Worm (Caenorhabditis elegans) whole organism, L1 larva: ENCODE data around the gene ugt-61.
A peak's percentile ranks its signal among the peaks of the same experiment; 100 is the strongest.

Experiments used
- C34B4.2 ChIP-seq: sonication (generic microtip); optimal IDR thresholded peaks from 2 replicates; lab custom pipeline; 2017; ENCODE audit warnings: mild to moderate bottlenecking, missing genetic modification characterization, missing compliant biosample characterization
- F16B12.6 ChIP-seq: fragments of 150-350 bp; optimal IDR thresholded peaks from 2 replicates; lab custom pipeline; 2014; ENCODE audit warnings: missing biosample characterization, missing genetic modification characterization
- Y116A8C.19 ChIP-seq: sonication (generic microtip); optimal IDR thresholded peaks from 2 replicates; lab custom pipeline; 2016; ENCODE audit warnings: missing compliant biosample characterization, missing genetic modification characterization, borderline replicate concordance
- aha-1 ChIP-seq: fragments of 150-350 bp; optimal IDR thresholded peaks from 2 replicates; lab custom pipeline; 2014; ENCODE audit warnings: missing biosample characterization, missing genetic modification characterization
- aly-2 ChIP-seq: fragments of 150-350 bp; optimal IDR thresholded peaks from 2 replicates; lab custom pipeline; 2014; ENCODE audit warnings: missing biosample characterization, missing genetic modification characterization
- ceh-82 ChIP-seq, 3 experiments: fragments of 150-350 bp in 1 of 3; sonication (generic microtip) in 2 of 3; optimal IDR thresholded peaks; 2 replicates each; lab custom pipeline; 2014 to 2017; ENCODE audit warnings: missing biosample characterization in 3 of 3, missing genetic modification characterization in 3 of 3
- ceh-90 ChIP-seq: sonication (generic microtip); optimal IDR thresholded peaks from 2 replicates; lab custom pipeline; 2016; ENCODE audit warnings: missing genetic modification characterization, missing compliant biosample characterization
- ces-1 ChIP-seq: fragments of 150-350 bp; optimal IDR thresholded peaks from 2 replicates; lab custom pipeline; 2014; ENCODE audit warnings: missing biosample characterization, missing genetic modification reagents, missing genetic modification characterization
- dsc-1 ChIP-seq: sonication (generic microtip); optimal IDR thresholded peaks from 2 replicates; lab custom pipeline; 2016; ENCODE audit warnings: mild to moderate bottlenecking, missing genetic modification characterization, missing compliant biosample characterization
- efl-1 ChIP-seq, 4 experiments: fragments of 150-350 bp; optimal IDR thresholded peaks in 3 of 4; peaks in 1 of 4; 1 replicate in 1 of 4; 2 replicates in 3 of 4; lab custom pipeline; 2014; ENCODE audit warnings: missing biosample characterization in 2 of 4, missing genetic modification characterization in 2 of 4, missing genetic modification reagents in 2 of 4
- efl-3 ChIP-seq: fragments of 200-800 bp; sonication (Bioruptor generic); optimal IDR thresholded peaks from 2 replicates; lab custom pipeline; 2018; ENCODE audit warnings: mild to moderate bottlenecking, missing genetic modification characterization, missing compliant biosample characterization
- egl-27 ChIP-seq, 2 experiments: fragments of 150-350 bp in 1 of 2; sonication (generic microtip); optimal IDR thresholded peaks; 3 replicates each; lab custom pipeline; 2017 to 2018; ENCODE audit warnings: missing biosample characterization in 2 of 2, missing genetic modification characterization in 2 of 2, missing genetic modification reagents in 2 of 2
- fkh-4 ChIP-seq: sonication (generic microtip); optimal IDR thresholded peaks from 2 replicates; lab custom pipeline; 2016; ENCODE audit warnings: missing compliant biosample characterization, missing genetic modification characterization, borderline replicate concordance
- fos-1 ChIP-seq: fragments of 150-350 bp; optimal IDR thresholded peaks from 2 replicates; lab custom pipeline; 2014; ENCODE audit warnings: missing biosample characterization, missing genetic modification characterization
- hlh-17 ChIP-seq: fragments of 200-800 bp; sonication (Bioruptor generic); optimal IDR thresholded peaks from 2 replicates; lab custom pipeline; 2018; ENCODE audit warnings: missing genetic modification characterization, mild to moderate bottlenecking, missing compliant biosample characterization, moderate library complexity, borderline replicate concordance
- hlh-4 ChIP-seq: sonication (generic microtip); optimal IDR thresholded peaks from 2 replicates; lab custom pipeline; 2016; ENCODE audit warnings: mild to moderate bottlenecking, missing genetic modification characterization, missing compliant biosample characterization
- hpl-2 ChIP-seq: fragments of 150-350 bp; optimal IDR thresholded peaks from 2 replicates; lab custom pipeline; 2014; ENCODE audit warnings: missing biosample characterization, missing genetic modification reagents, missing genetic modification characterization
- isw-1 ChIP-seq: fragments of 200-800 bp; sonication (Bioruptor generic); IDR thresholded peaks from 2 replicates; pipeline ENCODE4 v1.3.6; 2022; ENCODE audit warnings: missing genetic modification characterization, missing compliant biosample characterization
- lin-14 ChIP-seq: fragments of 200-800 bp; sonication (Bioruptor generic); optimal IDR thresholded peaks from 2 replicates; lab custom pipeline; 2018; ENCODE audit warnings: mild to moderate bottlenecking, missing genetic modification characterization, moderate library complexity, missing compliant biosample characterization
- lin-39 ChIP-seq: fragments of 150-350 bp; optimal IDR thresholded peaks from 2 replicates; lab custom pipeline; 2014; ENCODE audit warnings: missing biosample characterization, missing genetic modification reagents, missing genetic modification characterization
- mab-9 ChIP-seq: fragments of 200-800 bp; sonication (Bioruptor generic); IDR thresholded peaks from 2 replicates; pipeline ENCODE4 v1.3.6; 2022; ENCODE audit warnings: missing genetic modification reagents, missing genetic modification characterization, missing compliant biosample characterization
- mef-2 ChIP-seq: fragments of 150-350 bp; optimal IDR thresholded peaks from 2 replicates; lab custom pipeline; 2014; ENCODE audit warnings: missing biosample characterization, missing genetic modification characterization
- nhr-237 ChIP-seq: fragments of 150-350 bp; optimal IDR thresholded peaks from 2 replicates; lab custom pipeline; 2014; ENCODE audit warnings: missing biosample characterization, missing genetic modification characterization
- nhr-47 ChIP-seq: sonication (generic microtip); optimal IDR thresholded peaks from 2 replicates; lab custom pipeline; 2016; ENCODE audit warnings: mild to moderate bottlenecking, missing genetic modification characterization, moderate library complexity, missing compliant biosample characterization
- nhr-71 ChIP-seq: sonication (generic microtip); optimal IDR thresholded peaks from 2 replicates; lab custom pipeline; 2016; ENCODE audit warnings: mild to moderate bottlenecking, missing genetic modification characterization, moderate library complexity, missing compliant biosample characterization
- pax-3 ChIP-seq: fragments of 200-800 bp; sonication (Bioruptor generic); optimal IDR thresholded peaks from 2 replicates; lab custom pipeline; 2018; ENCODE audit warnings: mild to moderate bottlenecking, missing genetic modification characterization, moderate library complexity, missing compliant biosample characterization
- rnt-1 ChIP-seq: sonication (generic microtip); optimal IDR thresholded peaks from 2 replicates; lab custom pipeline; 2016; ENCODE audit warnings: mild to moderate bottlenecking, missing genetic modification characterization, moderate library complexity, missing compliant biosample characterization
- skn-1 ChIP-seq: fragments of 150-350 bp; optimal IDR thresholded peaks from 2 replicates; lab custom pipeline; 2014; ENCODE audit warnings: missing biosample characterization, missing genetic modification characterization
- sox-4 ChIP-seq: sonication (generic microtip); optimal IDR thresholded peaks from 2 replicates; lab custom pipeline; 2016; ENCODE audit warnings: missing genetic modification characterization, missing compliant biosample characterization
- sup-37 ChIP-seq: fragments of 200-800 bp; sonication (Bioruptor generic); optimal IDR thresholded peaks from 2 replicates; lab custom pipeline; 2018; ENCODE audit warnings: mild to moderate bottlenecking, missing genetic modification characterization, missing compliant biosample characterization
- tlp-1 ChIP-seq: fragments of 150-350 bp; optimal IDR thresholded peaks from 2 replicates; lab custom pipeline; 2014; ENCODE audit warnings: missing biosample characterization, missing genetic modification characterization
- vab-15 ChIP-seq: sonication (generic microtip); optimal IDR thresholded peaks from 2 replicates; lab custom pipeline; 2017; ENCODE audit warnings: missing genotype, mild to moderate bottlenecking, missing genetic modification characterization, missing compliant biosample characterization
- ztf-11 ChIP-seq, 2 experiments: sonication (generic microtip); optimal IDR thresholded peaks; 2 replicates each; lab custom pipeline; 2016 to 2017; ENCODE audit warnings: missing genetic modification characterization in 2 of 2, missing biosample characterization in 1 of 2, missing compliant biosample characterization in 1 of 2

ugt-61 gene

ce11 chrV:4787166-4787565 is 44.9 kb downstream of the ugt-61 start, which contains the start of gene R02F11.9:
Gene R02F11.9, plus strand, starts transcription at chrV:4787466.
- TF ChIP-seq lin-14 (GFP tag; lab: Kevin White, UChicago) (no peak), aha-1 (no peak), hlh-4 (tag; lab: Kevin White, UChicago) (no peak), egl-27 (tag; optimal IDR thresholded peaks at IDR 0.05; lab: Kevin White, UChicago) (no peak), fos-1 (no peak), mab-9 (GFP tag; lab: Robert Waterston, UW) (no peak), skn-1 (tag; lab: Kevin White, UChicago) (no peak), dsc-1 (no peak), nhr-237 (tag; lab: Kevin White, UChicago) (no peak), lin-39 (tag; lab: Kevin White, UChicago) (no peak), pax-3 (tag; lab: Kevin White, UChicago) (no peak), fkh-4 (tag; lab: Kevin White, UChicago) (no peak)

ce11 chrV:4787836-4788235 is 45.6 kb downstream of the ugt-61 start:
- TF ChIP-seq efl-1 (optimal IDR thresholded peaks at IDR 0.05; lab: Kevin White, UChicago) (no peak), efl-1 (GFP tag; optimal IDR thresholded peaks at IDR 0.05 in 1 of 2; lab: Kevin White, UChicago) (peak in 1 of 2 experiments; percentile 87), fos-1 (no peak)

- no peak for TF ChIP-seq aly-2 (tag; lab: Kevin White, UChicago)
- TF ChIP-seq sox-4 (tag; lab: Kevin White, UChicago): no peak
- TF ChIP-seq isw-1 (GFP tag; lab: Robert Waterston, UW): no peak
- no peak for TF ChIP-seq hlh-17 (GFP tag; lab: Kevin White, UChicago)
- no peak for TF ChIP-seq ces-1
- TF ChIP-seq ceh-90: no peak
- TF ChIP-seq, all 84 proteins: peak for 0
Observed at ce11 chrV:4788823-4789222, 46.6 kb downstream of the ugt-61 start, which contains the start of gene R02F11.10. Gene R02F11.10, plus strand, starts transcription at chrV:4789123.

- no peak for TF ChIP-seq rnt-1 (tag; lab: Kevin White, UChicago)
- TF ChIP-seq hpl-2 (GFP tag; lab: Kevin White, UChicago): no peak
- TF ChIP-seq Y116A8C.19 (tag; lab: Kevin White, UChicago): no peak
- no peak for TF ChIP-seq mef-2 (tag; lab: Kevin White, UChicago)
- TF ChIP-seq nhr-71 (tag; lab: Kevin White, UChicago): no peak
- TF ChIP-seq skn-1 (tag; lab: Kevin White, UChicago): no peak
- no peak for TF ChIP-seq efl-3 (GFP tag; lab: Kevin White, UChicago)
- no peak for TF ChIP-seq tlp-1 (tag; lab: Kevin White, UChicago)
- no peak for TF ChIP-seq ztf-11 (tag; optimal IDR thresholded peaks at IDR 0.05; lab: Kevin White, UChicago)
- no peak for TF ChIP-seq fos-1
Observed at ce11 chrV:4790368-4790767, 48.1 kb downstream of the ugt-61 start, which contains the start of gene R02F11.12. Gene R02F11.12, plus strand, starts transcription at chrV:4790668.

- TF ChIP-seq F16B12.6 (tag; lab: Kevin White, UChicago): no peak
- no peak for TF ChIP-seq egl-27 (tag; optimal IDR thresholded peaks at IDR 0.05; lab: Kevin White, UChicago)
- no peak for TF ChIP-seq ceh-82 (tag; optimal IDR thresholded peaks at IDR 0.05; lab: Kevin White, UChicago)
- TF ChIP-seq aha-1: no peak
- no peak for TF ChIP-seq C34B4.2 (tag; lab: Kevin White, UChicago)
- TF ChIP-seq efl-3 (GFP tag; lab: Kevin White, UChicago): no peak
- no peak for TF ChIP-seq sox-4 (tag; lab: Kevin White, UChicago)
- no peak for TF ChIP-seq sup-37 (GFP tag; lab: Kevin White, UChicago)
- TF ChIP-seq nhr-47: no peak
- TF ChIP-seq vab-15 (tag; lab: Kevin White, UChicago): no peak
Observed at ce11 chrV:4791569-4791968, 49.3 kb downstream of the ugt-61 start, which contains the start of gene R02F11.11. Gene R02F11.11, plus strand, starts transcription at chrV:4791869.
